Worm (Caenorhabditis elegans) whole organism, L2 larva: ENCODE measurements around the gene unc-9.

Source experiments
- aly-2 ChIP-seq: fragments of 150-350 bp; optimal IDR thresholded peaks from 2 replicates; lab custom pipeline; 2014; ENCODE audit warnings: missing biosample characterization, missing genetic modification characterization
- ama-1 ChIP-seq: fragments of 150-350 bp; optimal IDR thresholded peaks from 2 replicates; lab custom pipeline; 2018; ENCODE audit warnings: inconsistent platforms
- ceh-16 ChIP-seq: fragments of 150-350 bp; optimal IDR thresholded peaks from 2 replicates; lab custom pipeline; 2014; ENCODE audit warnings: missing biosample characterization, missing genetic modification characterization
- lin-13 ChIP-seq: fragments of 150-350 bp; optimal IDR thresholded peaks from 2 replicates; lab custom pipeline; 2014; ENCODE audit warnings: missing biosample characterization, missing genetic modification reagents, missing genetic modification characterization
- nhr-12 ChIP-seq: fragments of 150-350 bp; optimal IDR thresholded peaks from 2 replicates; lab custom pipeline; 2014; ENCODE audit warnings: missing biosample characterization, missing genetic modification characterization
- nhr-21 ChIP-seq: fragments of 150-350 bp; optimal IDR thresholded peaks from 2 replicates; lab custom pipeline; 2014; ENCODE audit warnings: missing biosample characterization, missing genetic modification characterization
- nhr-25 ChIP-seq: fragments of 150-350 bp; sonication (generic microtip); optimal IDR thresholded peaks from 3 replicates; lab custom pipeline; 2014; ENCODE audit warnings: missing biosample characterization, missing genetic modification characterization
- unc-62 ChIP-seq: fragments of 150-350 bp; optimal IDR thresholded peaks from 2 replicates; lab custom pipeline; 2014; ENCODE audit warnings: missing biosample characterization, missing genetic modification reagents, missing genetic modification characterization
- ztf-4 ChIP-seq: fragments of 150-350 bp; optimal IDR thresholded peaks from 2 replicates; lab custom pipeline; 2014; ENCODE audit warnings: missing biosample characterization, missing genetic modification characterization

- TF ChIP-seq nhr-12 = no peak
- TF ChIP-seq nhr-25 = no peak
- TF ChIP-seq ceh-16 (tag; lab: Kevin White, UChicago) = no peak
- no peak for TF ChIP-seq lin-13 (GFP tag; lab: Kevin White, UChicago)
- no peak for TF ChIP-seq ama-1 (lab: Kevin White, UChicago)
- TF ChIP-seq ztf-4 (tag; lab: Kevin White, UChicago) = no peak
- no peak for TF ChIP-seq aly-2 (tag; lab: Kevin White, UChicago)
- no peak for TF ChIP-seq unc-62 (GFP tag; lab: Kevin White, UChicago)
- no peak for TF ChIP-seq nhr-21 (tag; lab: Kevin White, UChicago)
These were observed 11.7 kb upstream of the unc-9 start, which contains the start of gene cwp-5 for ce11 chrX:13189861-13190260.
